Fruit fly (Drosophila melanogaster): ENCODE measurements around the gene Usp8.

DNA sequence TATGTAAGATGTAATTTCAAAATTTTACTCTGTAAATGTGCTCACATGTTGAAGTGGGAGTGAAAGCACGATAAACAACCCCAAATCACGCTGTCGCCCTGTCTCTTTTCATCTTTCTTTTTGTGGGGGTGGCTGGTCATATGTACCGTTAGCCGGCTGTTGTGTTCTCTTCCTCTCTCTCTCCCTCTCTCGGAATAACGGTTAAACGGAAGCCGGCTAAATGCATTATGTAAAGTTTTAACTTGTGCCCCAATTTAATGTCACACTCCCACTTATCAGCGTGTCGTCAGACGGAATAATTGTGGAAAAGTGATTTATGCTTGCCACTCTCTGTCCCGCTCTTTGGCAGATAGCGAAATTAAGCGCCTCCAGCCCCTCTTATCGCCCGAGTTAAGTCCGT, 7.3 kb downstream of the Usp8 start:
- TF ChIP-seq Jra (GFP tag; optimal IDR thresholded peaks at IDR 0.05) (no peak), h (GFP tag; optimal IDR thresholded peaks at IDR 0.05) (no peak), ey (GFP tag; optimal IDR thresholded peaks at IDR 0.05) (no peak), pan (optimal IDR thresholded peaks at IDR 0.05) (no peak), Myc (optimal IDR thresholded peaks at IDR 0.05) (no peak)
